Fruit fly (Drosophila melanogaster) whole organism, prepupa: ENCODE measurements around the gene CG1999.

Experiments
- CG3032 ChIP-seq: fragments of 200-800 bp; optimal IDR thresholded peaks from 2 replicates; lab custom pipeline; 2019; ENCODE audit warnings: missing biosample characterization, mild to moderate bottlenecking, missing genetic modification characterization, moderate library complexity
- CG6163 ChIP-seq: fragments of 200-800 bp; sonication (Bioruptor generic); IDR thresholded peaks from 3 replicates; pipeline ENCODE4 v1.3.6; 2022; ENCODE audit warnings: missing biosample characterization, missing genetic modification characterization
- CG6276 ChIP-seq: fragments of 200-800 bp; sonication (Bioruptor generic); optimal IDR thresholded peaks from 2 replicates; lab custom pipeline; 2017; ENCODE audit warnings: missing biosample characterization, mild to moderate bottlenecking, missing genetic modification characterization
- CG7368 ChIP-seq: fragments of 200-800 bp; sonication (Bioruptor generic); optimal IDR thresholded peaks from 3 replicates; lab custom pipeline; 2016; ENCODE audit warnings: missing biosample characterization, missing genetic modification characterization
- cyc ChIP-seq: fragments of 200-800 bp; sonication (Bioruptor generic); optimal IDR thresholded peaks from 3 replicates; lab custom pipeline; 2016; ENCODE audit warnings: missing biosample characterization, missing genetic modification characterization
- dsx ChIP-seq: fragments of 200-800 bp; optimal IDR thresholded peaks from 3 replicates; lab custom pipeline; 2019; ENCODE audit warnings: missing biosample characterization, mild to moderate bottlenecking, missing genetic modification characterization, moderate library complexity; ENCODE audit not compliant: poor library complexity, severe bottlenecking
- eg ChIP-seq: fragments of 200-800 bp; sonication (Bioruptor generic); IDR thresholded peaks from 3 replicates; pipeline ENCODE4 v1.3.6; 2022; ENCODE audit warnings: missing biosample characterization, missing genetic modification characterization

DNA sequence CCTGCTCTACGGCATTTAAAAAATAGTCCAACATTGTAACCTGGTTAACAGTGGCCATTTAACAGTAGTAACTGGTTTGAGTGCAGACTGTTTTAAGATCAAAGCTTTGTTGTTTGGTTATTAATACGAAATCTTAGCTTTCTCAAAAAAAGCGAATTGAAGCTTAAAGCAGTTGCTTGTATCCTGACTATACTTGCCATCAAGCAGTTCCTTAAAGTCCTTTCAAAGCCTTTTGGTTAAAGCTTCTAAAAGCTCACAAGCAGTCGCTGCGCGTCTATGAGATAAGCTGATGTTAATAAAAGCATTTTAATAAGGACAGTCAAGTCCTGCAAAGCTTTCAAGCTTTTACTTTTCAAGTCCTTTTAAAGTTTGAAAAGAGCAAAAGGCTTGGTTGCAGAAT, 17.9 kb upstream of the CG1999 start:
- TF ChIP-seq CG3032 (tag; lab: Kevin White, UChicago) (no peak), dsx (GFP tag; lab: Kevin White, UChicago) (peak; percentile 79), CG6163 (GFP tag; lab: Robert Waterston, UW) (no peak), CG7368 (no peak), cyc (GFP tag; lab: Kevin White, UChicago) (no peak), CG6276 (GFP tag; lab: Kevin White, UChicago) (no peak), eg (GFP tag; lab: Robert Waterston, UW) (no peak)
